Worm (Caenorhabditis elegans): ENCODE measurements around the gene shc-2.
A peak's percentile ranks its signal among the peaks of the same experiment; 100 is the strongest.

shc-2 gene

ce11 chrII:5008033-5008432, 39.1 kb downstream of the shc-2 start, which contains the start of gene F59A6.3:
Gene F59A6.3 (plus strand): TSS chrII:5008333.
- TF ChIP-seq ceh-36 (tag; optimal IDR thresholded peaks at IDR 0.05) = no peak
- no peak for TF ChIP-seq aly-1 (tag; optimal IDR thresholded peaks at IDR 0.05)
- TF ChIP-seq sea-1 (GFP tag; conservative IDR thresholded peaks at IDR 0.05) = no peak
- no peak for TF ChIP-seq ama-1 (optimal IDR thresholded peaks at IDR 0.05)
- TF ChIP-seq hmg-4 (GFP tag; optimal IDR thresholded peaks at IDR 0.05) = no peak
- TF ChIP-seq F13C5.2 (tag; optimal IDR thresholded peaks at IDR 0.05) = no peak
- TF ChIP-seq tra-4 (tag; optimal IDR thresholded peaks at IDR 0.05) = no peak
- no peak for TF ChIP-seq B0310.2 (tag; optimal IDR thresholded peaks at IDR 0.05)
- no peak for TF ChIP-seq ceh-13 (GFP tag; optimal IDR thresholded peaks at IDR 0.05)
- no peak for TF ChIP-seq hnd-1 (tag; optimal IDR thresholded peaks at IDR 0.05)
- no peak for TF ChIP-seq scrt-1 (GFP tag; IDR thresholded peaks at IDR 0.05)

ce11 chrII:5011978-5012377, 43.0 kb downstream of the shc-2 start, which contains the start of gene F59A6.12:
Gene F59A6.12 (minus strand): TSS chrII:5012078.
- TF ChIP-seq tbx-37 (GFP tag; conservative IDR thresholded peaks at IDR 0.05) (no peak), tra-4 (tag; optimal IDR thresholded peaks at IDR 0.05) (no peak), pes-1 (GFP tag; IDR thresholded peaks at IDR 0.05) (no peak), tbx-11 (GFP tag; IDR thresholded peaks at IDR 0.05) (no peak), aly-1 (tag; optimal IDR thresholded peaks at IDR 0.05) (no peak), B0310.2 (tag; optimal IDR thresholded peaks at IDR 0.05) (no peak), ama-1 (optimal IDR thresholded peaks at IDR 0.05) (no peak)

ce11 chrII:5014399-5014798, 45.4 kb downstream of the shc-2 start, which contains the start of gene F59A6.2:
Gene F59A6.2 (plus strand): TSS chrII:5014699.
- no peak for TF ChIP-seq ceh-13 (GFP tag; optimal IDR thresholded peaks at IDR 0.05)
- TF ChIP-seq ama-1 (optimal IDR thresholded peaks at IDR 0.05) = no peak
- no peak for TF ChIP-seq ets-7 (tag; optimal IDR thresholded peaks at IDR 0.05)
- TF ChIP-seq sea-1 (GFP tag; conservative IDR thresholded peaks at IDR 0.05) = no peak
- TF ChIP-seq hmg-4 (GFP tag; optimal IDR thresholded peaks at IDR 0.05) = no peak
- TF ChIP-seq scrt-1 (GFP tag; IDR thresholded peaks at IDR 0.05) = no peak
- TF ChIP-seq F13C5.2 (tag; optimal IDR thresholded peaks at IDR 0.05) = no peak
- no peak for TF ChIP-seq aly-1 (tag; optimal IDR thresholded peaks at IDR 0.05)
- no peak for TF ChIP-seq hmbx-1 (tag; optimal IDR thresholded peaks at IDR 0.05)

ce11 chrII:5016144-5016543, 47.2 kb downstream of the shc-2 start:
- TF ChIP-seq scrt-1 (GFP tag; IDR thresholded peaks at IDR 0.05) (no peak), flt-1 (GFP tag; IDR thresholded peaks at IDR 0.05) (no peak), hnd-1 (tag; optimal IDR thresholded peaks at IDR 0.05) (no peak), tra-4 (tag; optimal IDR thresholded peaks at IDR 0.05) (no peak), ceh-13 (GFP tag; optimal IDR thresholded peaks at IDR 0.05) (no peak), ets-7 (tag; optimal IDR thresholded peaks at IDR 0.05) (no peak), hmbx-1 (tag; optimal IDR thresholded peaks at IDR 0.05) (no peak), tbx-11 (GFP tag; IDR thresholded peaks at IDR 0.05) (no peak), tbx-37 (GFP tag; conservative IDR thresholded peaks at IDR 0.05) (no peak), F13C5.2 (tag; optimal IDR thresholded peaks at IDR 0.05) (no peak), hmg-4 (GFP tag; optimal IDR thresholded peaks at IDR 0.05) (no peak), B0310.2 (tag; optimal IDR thresholded peaks at IDR 0.05) (no peak)

- peak; percentile 42 for TF ChIP-seq aly-1 (tag; optimal IDR thresholded peaks at IDR 0.05)
- TF ChIP-seq hmg-4 (GFP tag; optimal IDR thresholded peaks at IDR 0.05) = peak; percentile 46
- no peak for TF ChIP-seq ceh-36 (tag; optimal IDR thresholded peaks at IDR 0.05)
- no peak for TF ChIP-seq hnd-1 (tag; optimal IDR thresholded peaks at IDR 0.05)
Observed at ce11 chrII:5016977-5017585, 48.1 kb downstream of the shc-2 start.

ce11 chrII:5018578-5018977, 49.6 kb downstream of the shc-2 start:
- TF ChIP-seq hmbx-1 (tag; optimal IDR thresholded peaks at IDR 0.05) (no peak), ets-7 (tag; optimal IDR thresholded peaks at IDR 0.05) (no peak), tbx-37 (GFP tag; conservative IDR thresholded peaks at IDR 0.05) (no peak), ceh-13 (GFP tag; optimal IDR thresholded peaks at IDR 0.05) (no peak), sea-1 (GFP tag; conservative IDR thresholded peaks at IDR 0.05) (no peak), hmg-4 (GFP tag; optimal IDR thresholded peaks at IDR 0.05) (no peak), B0310.2 (tag; optimal IDR thresholded peaks at IDR 0.05) (no peak), ama-1 (optimal IDR thresholded peaks at IDR 0.05) (no peak), tra-4 (tag; optimal IDR thresholded peaks at IDR 0.05) (no peak)

- TF ChIP-seq pes-1 (GFP tag; IDR thresholded peaks at IDR 0.05) (no peak), sea-1 (GFP tag; conservative IDR thresholded peaks at IDR 0.05) (no peak), tbx-11 (GFP tag; IDR thresholded peaks at IDR 0.05) (no peak), ceh-13 (GFP tag; optimal IDR thresholded peaks at IDR 0.05) (no peak), tbx-37 (GFP tag; conservative IDR thresholded peaks at IDR 0.05) (no peak), ets-7 (tag; optimal IDR thresholded peaks at IDR 0.05) (no peak), hmg-4 (GFP tag; optimal IDR thresholded peaks at IDR 0.05) (no peak), F13C5.2 (tag; optimal IDR thresholded peaks at IDR 0.05) (no peak), hmbx-1 (tag; optimal IDR thresholded peaks at IDR 0.05) (no peak), B0310.2 (tag; optimal IDR thresholded peaks at IDR 0.05) (no peak), flt-1 (GFP tag; IDR thresholded peaks at IDR 0.05) (no peak), hnd-1 (tag; optimal IDR thresholded peaks at IDR 0.05) (no peak), tra-4 (tag; optimal IDR thresholded peaks at IDR 0.05) (no peak), ama-1 (optimal IDR thresholded peaks at IDR 0.05) (no peak), ceh-36 (tag; optimal IDR thresholded peaks at IDR 0.05) (no peak)
Observed at ce11 chrII:5019389-5020108, 50.6 kb downstream of the shc-2 start.

Data from whole organism, early embryonic.